Worm (Caenorhabditis elegans) whole organism, young adult: Measurements from ENCODE around the gene str-63.

Experiments
- F22D6.2 ChIP-seq: sonication (generic microtip); optimal IDR thresholded peaks from 2 replicates; lab custom pipeline; 2016; ENCODE audit warnings: mild to moderate bottlenecking, missing genetic modification characterization, missing compliant biosample characterization
- F33H1.4 ChIP-seq: fragments of 200-800 bp; sonication (Bioruptor generic); IDR thresholded peaks from 2 replicates; pipeline ENCODE4 v1.3.6; 2022; ENCODE audit warnings: missing genetic modification reagents, missing genetic modification characterization, missing compliant biosample characterization
- F49E8.2 ChIP-seq: sonication (generic microtip); optimal IDR thresholded peaks from 3 replicates; lab custom pipeline; 2017; ENCODE audit warnings: missing genetic modification characterization, mild to moderate bottlenecking, missing compliant biosample characterization, antibody characterized with exemption, moderate library complexity; ENCODE audit not compliant: insufficient read depth
- F52B5.7 ChIP-seq: sonication (generic microtip); optimal IDR thresholded peaks from 2 replicates; lab custom pipeline; 2016; ENCODE audit warnings: mild to moderate bottlenecking, missing genetic modification characterization, missing compliant biosample characterization
- K12H6.12 ChIP-seq: fragments of 200-800 bp; sonication (Bioruptor generic); optimal IDR thresholded peaks from 2 replicates; lab custom pipeline; 2018; ENCODE audit warnings: mild to moderate bottlenecking, missing genetic modification characterization, missing compliant biosample characterization
- Y53G8AR.9 ChIP-seq: fragments of 200-800 bp; sonication (Bioruptor generic); conservative IDR thresholded peaks from 2 replicates; pipeline ENCODE4 v1.3.6; 2022; ENCODE audit warnings: missing genetic modification reagents, missing genetic modification characterization, missing compliant biosample characterization
- Y79H2A.3 ChIP-seq: fragments of 200-800 bp; sonication (Bioruptor generic); conservative IDR thresholded peaks from 2 replicates; pipeline ENCODE4 v1.3.6; 2022; ENCODE audit warnings: missing genetic modification reagents, missing genetic modification characterization, missing compliant biosample characterization
- ZK185.1 ChIP-seq: sonication (generic microtip); optimal IDR thresholded peaks from 2 replicates; lab custom pipeline; 2016; ENCODE audit warnings: mild to moderate bottlenecking, missing genetic modification characterization, missing compliant biosample characterization; ENCODE audit not compliant: poor library complexity, severe bottlenecking
- akir-1 ChIP-seq: fragments of 200-800 bp; sonication (Bioruptor generic); optimal IDR thresholded peaks from 2 replicates; lab custom pipeline; 2018; ENCODE audit warnings: mild to moderate bottlenecking, missing genetic modification characterization, moderate library complexity, missing compliant biosample characterization
- aptf-3 ChIP-seq: fragments of 200-800 bp; sonication (Bioruptor generic); IDR thresholded peaks from 2 replicates; pipeline ENCODE4 v1.3.6; 2022; ENCODE audit warnings: missing genetic modification characterization, missing compliant biosample characterization
- atf-7 ChIP-seq: sonication (generic microtip); optimal IDR thresholded peaks from 2 replicates; lab custom pipeline; 2017; ENCODE audit warnings: mild to moderate bottlenecking, missing genetic modification characterization, missing compliant biosample characterization
- attf-3 ChIP-seq: fragments of 200-800 bp; sonication (Bioruptor generic); conservative IDR thresholded peaks from 2 replicates; pipeline ENCODE4 v1.3.6; 2022; ENCODE audit warnings: missing genetic modification reagents, missing genetic modification characterization, missing compliant biosample characterization
- attf-5 ChIP-seq: fragments of 200-800 bp; sonication (Bioruptor generic); optimal IDR thresholded peaks from 2 replicates; lab custom pipeline; 2018; ENCODE audit warnings: mild to moderate bottlenecking, missing genetic modification characterization, missing compliant biosample characterization
- attf-6 ChIP-seq: fragments of 200-800 bp; sonication (Bioruptor generic); IDR thresholded peaks from 2 replicates; pipeline ENCODE4 v1.3.6; 2022; ENCODE audit warnings: missing genetic modification reagents, missing genetic modification characterization, missing compliant biosample characterization
- cebp-1 ChIP-seq, 2 experiments: fragments of 200-800 bp in 1 of 2; sonication (Bioruptor generic) in 1 of 2; sonication (generic microtip) in 1 of 2; IDR thresholded peaks in 1 of 2; optimal IDR thresholded peaks in 1 of 2; 2 replicates each; pipeline versions ENCODE4 v1.3.6 to Lab custom; 2017 to 2022; ENCODE audit warnings: missing compliant biosample characterization in 2 of 2, missing genetic modification characterization in 2 of 2, mild to moderate bottlenecking in 1 of 2, missing genetic modification reagents in 1 of 2, moderate library complexity in 1 of 2
- cebp-2 ChIP-seq: fragments of 200-800 bp; sonication (Bioruptor generic); IDR thresholded peaks from 2 replicates; pipeline ENCODE4 v1.3.6; 2022; ENCODE audit warnings: missing genetic modification characterization, missing compliant biosample characterization
- ceh-100 ChIP-seq: fragments of 200-800 bp; sonication (Bioruptor generic); IDR thresholded peaks from 2 replicates; pipeline ENCODE4 v1.3.6; 2022; ENCODE audit warnings: missing genetic modification reagents, missing genetic modification characterization, missing compliant biosample characterization
- ceh-27 ChIP-seq: fragments of 200-800 bp; sonication (Bioruptor generic); optimal IDR thresholded peaks from 2 replicates; lab custom pipeline; 2018; ENCODE audit warnings: mild to moderate bottlenecking, missing genetic modification characterization, moderate library complexity, missing compliant biosample characterization
- chd-7 ChIP-seq: sonication (generic microtip); optimal IDR thresholded peaks from 2 replicates; lab custom pipeline; 2016; ENCODE audit warnings: mild to moderate bottlenecking, missing genetic modification characterization, moderate library complexity, missing compliant biosample characterization
- dox-1 ChIP-seq: fragments of 200-800 bp; sonication (Bioruptor generic); IDR thresholded peaks from 2 replicates; pipeline ENCODE4 v1.3.6; 2022; ENCODE audit warnings: missing genetic modification reagents, missing genetic modification characterization, missing compliant biosample characterization
- dpff-1 ChIP-seq: sonication (generic microtip); optimal IDR thresholded peaks from 2 replicates; lab custom pipeline; 2017; ENCODE audit warnings: mild to moderate bottlenecking, missing genetic modification characterization, missing compliant biosample characterization
- efl-1 ChIP-seq: fragments of 150-350 bp; optimal IDR thresholded peaks from 2 replicates; lab custom pipeline; 2014; ENCODE audit warnings: missing biosample characterization, missing genetic modification reagents, missing genetic modification characterization
- ekl-4 ChIP-seq: fragments of 200-800 bp; sonication (Bioruptor generic); IDR thresholded peaks from 2 replicates; pipeline ENCODE4 v1.3.6; 2022; ENCODE audit warnings: missing genetic modification reagents, missing genetic modification characterization, missing compliant biosample characterization
- lag-1 ChIP-seq: fragments of 200-800 bp; sonication (Bioruptor generic); IDR thresholded peaks from 2 replicates; pipeline ENCODE4 v1.3.6; 2022; ENCODE audit warnings: missing genetic modification reagents, missing genetic modification characterization, missing compliant biosample characterization
- let-526 ChIP-seq: fragments of 200-800 bp; sonication (Bioruptor generic); IDR thresholded peaks from 2 replicates; pipeline ENCODE4 v1.3.6; 2022; ENCODE audit warnings: missing genetic modification reagents, missing genetic modification characterization, missing compliant biosample characterization
- lin-54 ChIP-seq: fragments of 200-800 bp; sonication (Bioruptor generic); optimal IDR thresholded peaks from 2 replicates; lab custom pipeline; 2018; ENCODE audit warnings: mild to moderate bottlenecking, missing genetic modification characterization, missing compliant biosample characterization
- lir-1 ChIP-seq: fragments of 200-800 bp; sonication (Bioruptor generic); conservative IDR thresholded peaks from 2 replicates; pipeline ENCODE4 v1.3.6; 2022; ENCODE audit warnings: missing genetic modification reagents, missing genetic modification characterization, missing compliant biosample characterization
- madf-3 ChIP-seq: fragments of 200-800 bp; sonication (Bioruptor generic); IDR thresholded peaks from 2 replicates; pipeline ENCODE4 v1.3.6; 2022; ENCODE audit warnings: missing genetic modification reagents, missing genetic modification characterization, missing compliant biosample characterization
- mel-28 ChIP-seq: sonication (generic microtip); optimal IDR thresholded peaks from 2 replicates; lab custom pipeline; 2016; ENCODE audit warnings: borderline replicate concordance, mild to moderate bottlenecking, missing genetic modification characterization, missing compliant biosample characterization
- nfyb-1 ChIP-seq: fragments of 200-800 bp; sonication (Bioruptor generic); IDR thresholded peaks from 2 replicates; pipeline ENCODE4 v1.3.6; 2022; ENCODE audit warnings: missing genetic modification reagents, missing genetic modification characterization, missing compliant biosample characterization
- nhr-80 ChIP-seq: sonication (generic microtip); optimal IDR thresholded peaks from 2 replicates; lab custom pipeline; 2016; ENCODE audit warnings: missing genetic modification characterization, missing compliant biosample characterization
- pbrm-1 ChIP-seq: fragments of 200-800 bp; sonication (Bioruptor generic); IDR thresholded peaks from 2 replicates; pipeline ENCODE4 v1.3.6; 2022; ENCODE audit warnings: missing genetic modification reagents, missing genetic modification characterization, missing compliant biosample characterization
- rcor-1 ChIP-seq: fragments of 200-800 bp; sonication (Bioruptor generic); IDR thresholded peaks from 2 replicates; pipeline ENCODE4 v1.3.6; 2022; ENCODE audit warnings: missing genetic modification reagents, missing genetic modification characterization, missing compliant biosample characterization
- rec-8 ChIP-seq, 2 experiments: sonication (generic microtip); optimal IDR thresholded peaks; 2 replicates each; lab custom pipeline; 2016; ENCODE audit warnings: mild to moderate bottlenecking in 2 of 2, missing genetic modification characterization in 2 of 2, missing genetic modification reagents in 2 of 2, missing genotype in 2 of 2, missing biosample characterization in 1 of 2, missing compliant biosample characterization in 1 of 2, moderate library complexity in 1 of 2
- sea-2 ChIP-seq: fragments of 200-800 bp; sonication (Bioruptor generic); IDR thresholded peaks from 2 replicates; pipeline ENCODE4 v1.3.6; 2022; ENCODE audit warnings: missing genetic modification characterization, missing compliant biosample characterization
- snpc-4 ChIP-seq, 5 experiments: fragments of 150-350 bp in 1 of 5; sonication (generic microtip) in 4 of 5; optimal IDR thresholded peaks; 2 replicates each; lab custom pipeline; 2014 to 2018; ENCODE audit warnings: missing genetic modification characterization in 5 of 5, missing biosample characterization in 3 of 5, antibody characterized with exemption in 2 of 5, mild to moderate bottlenecking in 2 of 5, missing compliant biosample characterization in 2 of 5, missing genotype in 2 of 5, moderate library complexity in 2 of 5, missing genetic modification reagents in 1 of 5
- tbp1 ChIP-seq: fragments of 200-800 bp; sonication (Bioruptor generic); optimal IDR thresholded peaks from 2 replicates; lab custom pipeline; 2018; ENCODE audit warnings: mild to moderate bottlenecking, missing genetic modification characterization, missing compliant biosample characterization
- unc-62 ChIP-seq: fragments of 150-350 bp; optimal IDR thresholded peaks from 2 replicates; lab custom pipeline; 2014; ENCODE audit warnings: missing biosample characterization, missing genetic modification reagents, missing genetic modification characterization
- zfh-2 ChIP-seq: fragments of 200-800 bp; sonication (Bioruptor generic); conservative IDR thresholded peaks from 2 replicates; pipeline ENCODE4 v1.3.6; 2022; ENCODE audit warnings: missing genetic modification reagents, missing genetic modification characterization, missing compliant biosample characterization
- ztf-22 ChIP-seq: fragments of 200-800 bp; sonication (Bioruptor generic); optimal IDR thresholded peaks from 2 replicates; lab custom pipeline; 2018; ENCODE audit warnings: mild to moderate bottlenecking, missing genetic modification characterization, moderate library complexity, missing compliant biosample characterization
- ztf-25 ChIP-seq: fragments of 200-800 bp; sonication (Bioruptor generic); IDR thresholded peaks from 2 replicates; pipeline ENCODE4 v1.3.6; 2022; ENCODE audit warnings: missing genetic modification reagents, missing genetic modification characterization, missing compliant biosample characterization
- ztf-26 ChIP-seq: sonication (generic microtip); optimal IDR thresholded peaks from 2 replicates; lab custom pipeline; 2017; ENCODE audit warnings: missing genetic modification characterization, missing compliant biosample characterization
- ztf-6 ChIP-seq: fragments of 200-800 bp; sonication (Bioruptor generic); IDR thresholded peaks from 2 replicates; pipeline ENCODE4 v1.3.6; 2022; ENCODE audit warnings: missing genetic modification reagents, missing genetic modification characterization, missing compliant biosample characterization

The str-63 gene

ce11 chrV:3312067-3312666 is 39.2 kb upstream of the str-63 start, which contains the start of gene arrd-18 (continued):
- TF ChIP-seq rcor-1 (GFP tag; lab: Robert Waterston, UW) = peak; percentile 66

- TF ChIP-seq ceh-100 (peak; percentile 48; the same call in 1 of the 2 replicates), let-526 (peak; percentile 57; the same call in 1 of the 2 replicates), F49E8.2 (tag; lab: Kevin White, UChicago) (no peak), dox-1 (GFP tag; lab: Robert Waterston, UW) (peak; percentile 97), pbrm-1 (GFP tag; lab: Robert Waterston, UW) (peak; percentile 66; the same call in 1 of the 2 replicates), snpc-4 (GFP tag; optimal IDR thresholded peaks at IDR 0.05; lab: Kevin White, UChicago) (no peak), snpc-4 (tag; optimal IDR thresholded peaks at IDR 0.05; lab: Kevin White, UChicago) (peak in 2 of 4 experiments; percentile 5 to 10), efl-1 (GFP tag; lab: Kevin White, UChicago) (no peak), ekl-4 (GFP tag; lab: Robert Waterston, UW) (peak; percentile 43; the same call in 1 of the 2 replicates), cebp-2 (GFP tag; lab: Robert Waterston, UW) (no peak), zfh-2 (GFP tag; lab: Robert Waterston, UW) (peak; percentile 49; the same call in 1 of the 2 replicates), akir-1 (GFP tag; lab: Kevin White, UChicago) (no peak), ztf-26 (tag; lab: Kevin White, UChicago) (peak; percentile 21), attf-5 (GFP tag; lab: Kevin White, UChicago) (peak; percentile 65), ztf-25 (GFP tag; lab: Robert Waterston, UW) (no peak), atf-7 (no peak), aptf-3 (GFP tag; lab: Robert Waterston, UW) (no peak), unc-62 (GFP tag; lab: Kevin White, UChicago) (no peak), nfyb-1 (GFP tag; lab: Robert Waterston, UW) (peak; percentile 73; the same call in 1 of the 2 replicates), lin-54 (GFP tag; lab: Kevin White, UChicago) (peak; percentile 32), ztf-6 (GFP tag; lab: Robert Waterston, UW) (no peak), mel-28 (tag; lab: Kevin White, UChicago) (no peak), lir-1 (GFP tag; lab: Robert Waterston, UW) (no peak), sea-2 (GFP tag; lab: Robert Waterston, UW) (no peak), K12H6.12 (tag; lab: Kevin White, UChicago) (peak; percentile 52), Y79H2A.3 (no peak), ztf-22 (GFP tag; lab: Kevin White, UChicago) (no peak), attf-6 (no peak), ceh-27 (GFP tag; lab: Kevin White, UChicago) (peak; percentile 63), dpff-1 (no peak), tbp1 (peak; percentile 36), F22D6.2 (tag; lab: Kevin White, UChicago) (peak; percentile 69), Y53G8AR.9 (peak; percentile 47; the same call in 1 of the 2 replicates), chd-7 (tag; lab: Kevin White, UChicago) (peak; percentile 8), F52B5.7 (no peak), attf-3 (peak; percentile 42), madf-3 (GFP tag; lab: Robert Waterston, UW) (no peak; the same call in 1 of the 2 replicates), cebp-1 (GFP tag; IDR thresholded peaks at IDR 0.05; lab: Robert Waterston, UW) (peak; percentile 47; the same call in 1 of the 2 replicates), cebp-1 (tag; optimal IDR thresholded peaks at IDR 0.05; lab: Kevin White, UChicago) (no peak), nhr-80 (peak; percentile 73), ZK185.1 (peak; percentile 51), F33H1.4 (GFP tag; lab: Robert Waterston, UW) (no peak), lag-1 (0 out of 2 replicates have a peak, but pooled peaks have one; percentile 64), rcor-1 (GFP tag; lab: Robert Waterston, UW) (peak; percentile 49; the same call in 1 of the 2 replicates), rec-8 (tag; optimal IDR thresholded peaks at IDR 0.05; lab: Kevin White, UChicago) (no peak)
These were observed 36.1 kb upstream of the str-63 start, which contains the start of gene arrd-19 for ce11 chrV:3315308-3315707. arrd-19 (minus strand) TSS chrV:3315516.
